Fruit fly (Drosophila melanogaster): ENCODE results near the gene Osi7.

Osi7 gene

DNA sequence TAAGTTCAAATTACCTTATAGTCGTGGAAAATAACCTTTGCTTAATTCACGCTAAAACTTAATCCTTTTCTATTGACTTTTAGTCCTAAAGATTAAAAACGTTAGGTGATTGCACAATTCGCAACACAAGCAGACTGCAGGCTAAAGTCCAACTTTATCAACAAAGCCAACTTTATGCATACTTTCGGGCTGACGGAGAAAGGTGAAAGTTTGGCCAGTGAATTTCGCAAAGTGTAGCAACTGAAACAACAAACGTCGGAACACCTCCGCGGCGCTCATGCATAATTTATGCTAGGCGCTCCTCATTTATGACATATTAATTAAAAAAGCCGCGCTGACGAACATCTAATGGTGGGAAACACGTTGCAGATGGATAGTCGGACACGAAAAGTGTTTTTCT lies 21.2 kb downstream of the Osi7 start:
- TF ChIP-seq Clk (GFP tag; optimal IDR thresholded peaks at IDR 0.05) (no peak), bab1 (GFP tag; optimal IDR thresholded peaks at IDR 0.05) (no peak), cic (GFP tag; optimal IDR thresholded peaks at IDR 0.05) (no peak), cnc (optimal IDR thresholded peaks at IDR 0.05) (no peak), Hr96 (GFP tag; optimal IDR thresholded peaks at IDR 0.05) (no peak), Mnt (GFP tag; optimal IDR thresholded peaks at IDR 0.05) (no peak), CG11617 (GFP tag; optimal IDR thresholded peaks at IDR 0.05) (no peak)

DNA sequence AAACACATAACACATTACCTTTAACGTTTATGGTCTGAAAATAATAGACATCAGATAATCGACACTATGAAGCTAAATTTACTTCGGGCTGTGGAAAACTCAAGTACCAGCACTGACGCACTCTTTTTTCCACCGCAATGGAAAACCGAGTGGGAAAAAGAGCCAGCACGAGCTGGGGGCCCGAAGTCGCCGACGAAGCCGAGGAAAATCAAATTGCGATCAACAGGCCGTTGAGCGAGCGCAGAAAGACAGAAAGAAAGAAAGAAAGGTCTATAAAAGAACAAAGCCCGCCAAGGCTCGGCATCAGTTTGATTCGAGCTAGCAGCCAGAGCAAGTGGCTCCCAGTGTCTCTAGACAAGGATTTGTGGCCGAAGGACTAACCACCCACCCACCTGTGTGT lies 29.4 kb downstream of the Osi7 start, which contains the start of gene Osi12:
Gene Osi12 (plus strand): TSS at position 301 of the 400 bp plus-strand sequence.
- TF ChIP-seq CG7101 (tag; optimal IDR thresholded peaks at IDR 0.05) (no peak), kay (GFP tag; ENCODE audit: borderline replicate concordance) (no peak), CG5204 (GFP tag; optimal IDR thresholded peaks at IDR 0.05) (no peak), CG12768 (GFP tag; optimal IDR thresholded peaks at IDR 0.05) (no peak), CG11617 (GFP tag; optimal IDR thresholded peaks at IDR 0.05) (no peak), bab1 (GFP tag; optimal IDR thresholded peaks at IDR 0.05) (no peak), tj (GFP tag; optimal IDR thresholded peaks at IDR 0.05) (no peak), Clk (GFP tag; optimal IDR thresholded peaks at IDR 0.05) (no peak), Mnt (GFP tag; optimal IDR thresholded peaks at IDR 0.05) (no peak)

DNA sequence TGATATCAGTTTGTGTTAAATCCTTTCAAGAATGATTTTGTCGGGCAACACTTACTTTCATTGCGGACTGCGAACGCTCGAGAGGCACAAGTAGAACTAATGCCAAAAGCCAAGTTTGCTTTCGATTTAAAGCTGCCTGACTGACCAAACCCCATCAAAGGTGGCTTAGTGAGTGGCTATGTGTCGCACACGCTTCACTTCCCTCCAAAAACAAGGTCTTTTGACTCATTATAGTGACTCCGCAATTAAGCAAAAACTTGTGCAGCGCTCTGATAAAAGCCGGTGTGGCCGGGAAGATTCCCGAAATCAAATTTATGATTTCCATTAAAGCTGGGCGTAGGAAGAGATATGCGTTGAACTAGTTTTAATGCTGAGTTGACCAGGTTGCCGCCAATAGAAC lies 36.3 kb downstream of the Osi7 start, which contains the start of gene CG15597:
Gene CG15597 (minus strand): TSS at position 101 of the 400 bp plus-strand sequence.
- no peak for TF ChIP-seq pad (GFP tag; optimal IDR thresholded peaks at IDR 0.05)

DNA sequence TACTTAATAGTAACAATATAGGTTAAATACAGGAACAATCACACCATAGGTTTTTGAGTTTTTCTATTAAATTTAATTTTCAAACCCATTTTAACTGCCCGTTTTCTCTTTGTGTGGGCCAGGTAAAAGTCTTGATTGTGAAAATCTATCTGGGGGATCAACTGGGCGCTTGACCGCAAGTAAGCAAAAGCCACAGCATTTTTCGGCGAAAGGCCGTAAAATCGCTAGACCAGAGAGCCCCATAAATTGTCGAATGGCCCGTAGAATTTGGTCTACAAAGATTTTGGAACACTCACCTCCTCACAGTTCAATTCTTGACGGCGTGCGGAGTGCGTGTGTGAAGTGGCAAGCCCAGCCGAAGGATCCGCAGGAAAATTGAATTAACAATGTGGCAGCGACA lies 38.6 kb downstream of the Osi7 start, which contains the start of gene CG15594:
Gene CG15594 (plus strand): TSS at position 301 of the 400 bp plus-strand sequence.
- no peak for TF ChIP-seq CG7101 (tag; optimal IDR thresholded peaks at IDR 0.05)
- TF ChIP-seq CG7045 (GFP tag; optimal IDR thresholded peaks at IDR 0.05), result no peak

DNA sequence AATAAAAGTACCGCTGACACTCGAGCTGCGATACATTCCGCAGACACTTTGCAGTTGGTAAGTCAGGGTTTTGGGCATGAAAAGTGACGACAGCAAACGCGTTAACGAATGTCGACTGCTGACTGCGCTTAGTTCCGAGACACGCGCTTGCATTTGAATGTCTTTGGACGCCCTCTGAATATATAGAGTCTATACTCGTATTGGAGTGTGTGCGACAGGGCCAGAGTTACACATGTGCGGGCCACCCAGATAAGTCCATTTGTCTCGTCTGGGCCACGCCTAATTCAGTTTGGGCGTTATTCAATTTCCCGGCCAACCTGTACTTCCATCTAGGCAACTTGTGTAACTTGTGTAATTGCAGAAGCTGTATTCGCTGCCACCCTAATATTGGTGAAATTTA lies 41.5 kb downstream of the Osi7 start:
- TF ChIP-seq CG12768 (GFP tag; optimal IDR thresholded peaks at IDR 0.05) (no peak), CG5204 (GFP tag; optimal IDR thresholded peaks at IDR 0.05) (no peak), ovo (GFP tag; optimal IDR thresholded peaks at IDR 0.05) (no peak), tj (GFP tag; optimal IDR thresholded peaks at IDR 0.05) (no peak), Crg-1 (GFP tag; optimal IDR thresholded peaks at IDR 0.05) (no peak), CG7101 (tag; optimal IDR thresholded peaks at IDR 0.05) (no peak), CG14711 (tag; optimal IDR thresholded peaks at IDR 0.05) (no peak), cnc (optimal IDR thresholded peaks at IDR 0.05) (no peak), CG1620 (GFP tag; optimal IDR thresholded peaks at IDR 0.05) (no peak), cic (GFP tag; optimal IDR thresholded peaks at IDR 0.05) (no peak), Clk (GFP tag; optimal IDR thresholded peaks at IDR 0.05) (no peak), pad (GFP tag; optimal IDR thresholded peaks at IDR 0.05) (no peak), CG7045 (GFP tag; optimal IDR thresholded peaks at IDR 0.05) (no peak), bab1 (GFP tag; optimal IDR thresholded peaks at IDR 0.05) (no peak), CG33017 (tag; optimal IDR thresholded peaks at IDR 0.05) (no peak)

DNA sequence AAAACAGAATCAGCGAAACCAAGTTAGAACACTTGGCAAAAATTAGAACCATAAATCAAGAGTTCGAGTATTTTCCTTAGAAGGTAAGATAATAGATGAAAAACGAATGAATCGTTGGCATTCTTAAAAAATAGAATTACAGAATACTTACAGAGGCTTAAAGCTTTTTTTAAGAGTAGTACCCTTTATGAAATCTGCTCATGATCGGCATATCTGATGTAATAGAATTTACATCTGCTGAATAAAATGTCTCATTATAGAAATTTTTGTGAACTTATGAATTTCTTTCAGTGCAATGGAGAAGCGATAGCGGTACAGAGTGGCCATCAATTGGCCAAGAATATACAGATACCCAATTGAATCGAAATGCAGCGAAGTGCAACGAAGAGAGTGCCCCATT lies 42.6 kb downstream of the Osi7 start, which contains the start of gene Osi13:
Gene Osi13 (plus strand): TSS at position 301 of the 400 bp plus-strand sequence.
- TF ChIP-seq cnc (optimal IDR thresholded peaks at IDR 0.05), result no peak
- no peak for TF ChIP-seq CG7045 (GFP tag; optimal IDR thresholded peaks at IDR 0.05)
- TF ChIP-seq CG11617 (GFP tag; optimal IDR thresholded peaks at IDR 0.05), result no peak
- no peak for TF ChIP-seq Clk (GFP tag; optimal IDR thresholded peaks at IDR 0.05)
- TF ChIP-seq CG5204 (GFP tag; optimal IDR thresholded peaks at IDR 0.05), result no peak
- no peak for TF ChIP-seq pad (GFP tag; optimal IDR thresholded peaks at IDR 0.05)
- no peak for TF ChIP-seq ovo (GFP tag; optimal IDR thresholded peaks at IDR 0.05)
- no peak for TF ChIP-seq Mnt (GFP tag; optimal IDR thresholded peaks at IDR 0.05)
- TF ChIP-seq CG7101 (tag; optimal IDR thresholded peaks at IDR 0.05), result no peak
- TF ChIP-seq Crg-1 (GFP tag; optimal IDR thresholded peaks at IDR 0.05), result no peak
- TF ChIP-seq CG33017 (tag; optimal IDR thresholded peaks at IDR 0.05), result no peak

DNA sequence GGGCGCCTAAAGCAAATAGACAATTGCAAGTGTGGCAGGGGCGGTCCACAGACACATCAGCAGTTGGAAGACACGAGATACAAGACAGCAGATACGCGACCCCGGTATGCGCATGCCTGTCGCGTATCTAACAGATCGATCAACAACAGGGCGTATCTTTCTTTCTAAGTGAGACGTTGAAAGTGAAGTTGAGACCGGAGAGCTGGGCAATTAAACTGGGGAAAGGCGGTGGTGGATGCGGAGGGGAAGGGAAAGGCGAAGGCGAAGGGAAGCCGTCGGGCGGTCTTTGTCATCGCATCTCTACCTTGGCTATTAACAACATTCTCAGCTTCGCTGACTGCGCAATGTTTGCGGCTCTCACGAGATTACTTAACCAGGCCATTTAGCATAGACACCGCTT lies 45.3 kb downstream of the Osi7 start:
- TF ChIP-seq cic (GFP tag; optimal IDR thresholded peaks at IDR 0.05) (no peak), ovo (GFP tag; optimal IDR thresholded peaks at IDR 0.05) (no peak), Crg-1 (GFP tag; optimal IDR thresholded peaks at IDR 0.05) (no peak), CG12768 (GFP tag; optimal IDR thresholded peaks at IDR 0.05) (no peak)

DNA sequence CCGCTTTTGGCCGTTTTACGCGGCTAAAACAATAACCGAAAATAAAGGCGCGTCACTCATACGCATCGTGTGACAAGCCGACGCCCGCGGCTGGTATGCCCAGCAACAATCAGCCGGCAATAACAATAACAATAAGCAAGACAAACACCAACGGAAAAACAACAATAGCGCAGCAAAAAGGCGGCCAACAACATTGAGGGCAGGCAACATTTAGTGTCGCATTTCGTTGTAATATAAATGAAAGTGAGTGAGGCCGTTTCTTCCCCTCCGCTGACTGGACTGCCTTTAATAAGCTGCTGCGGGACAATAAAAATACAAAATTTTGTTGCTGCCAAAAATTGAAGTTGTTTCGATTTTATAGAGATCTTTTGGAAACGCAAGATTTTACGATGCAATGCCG lies 48.4 kb downstream of the Osi7 start:
- TF ChIP-seq CG1620 (GFP tag; optimal IDR thresholded peaks at IDR 0.05) (no peak), Hr96 (GFP tag; optimal IDR thresholded peaks at IDR 0.05) (no peak), CG5204 (GFP tag; optimal IDR thresholded peaks at IDR 0.05) (no peak), CG33017 (tag; optimal IDR thresholded peaks at IDR 0.05) (no peak), Mnt (GFP tag; optimal IDR thresholded peaks at IDR 0.05) (no peak), ovo (GFP tag; optimal IDR thresholded peaks at IDR 0.05) (no peak), cnc (optimal IDR thresholded peaks at IDR 0.05) (no peak), pad (GFP tag; optimal IDR thresholded peaks at IDR 0.05) (no peak), toe (GFP tag; optimal IDR thresholded peaks at IDR 0.05) (no peak), cic (GFP tag; optimal IDR thresholded peaks at IDR 0.05) (no peak), kay (GFP tag; ENCODE audit: borderline replicate concordance) (no peak), CG7101 (tag; optimal IDR thresholded peaks at IDR 0.05) (no peak), Clk (GFP tag; optimal IDR thresholded peaks at IDR 0.05) (no peak), CG12768 (GFP tag; optimal IDR thresholded peaks at IDR 0.05) (no peak), Crg-1 (GFP tag; optimal IDR thresholded peaks at IDR 0.05) (no peak), bab1 (GFP tag; optimal IDR thresholded peaks at IDR 0.05) (no peak), CG11617 (GFP tag; optimal IDR thresholded peaks at IDR 0.05) (no peak)

Data from whole organism, adult.